Fruit fly (Drosophila melanogaster) S2 (cell line): ENCODE data around the gene Smyd5.

ENCODE experiments used
- CG8478 ChIP-seq: fragments of >200 bp; optimal IDR thresholded peaks from 2 replicates; lab custom pipeline; 2018
- CTCF ChIP-seq, 2 experiments: fragments of >200 bp; optimal IDR thresholded peaks; 2 replicates each; lab custom pipeline; 2018

The Smyd5 gene

dm6 chr3R:21169525-21170149 is 49.0 kb downstream of the Smyd5 start:
- TF ChIP-seq CG8478 (lab: Kevin White, UChicago) (no peak), CTCF (optimal IDR thresholded peaks at IDR 0.05; lab: Kevin White, UChicago) (no peak)

dm6 chr3R:21168105-21168504 is 50.5 kb downstream of the Smyd5 start, which contains the start of gene Snmp1:
Snmp1 (minus strand) TSS chr3R:21168205.
- TF ChIP-seq CG8478 (lab: Kevin White, UChicago) (no peak), CTCF (optimal IDR thresholded peaks at IDR 0.05; lab: Kevin White, UChicago) (no peak)
